Fruit fly (Drosophila melanogaster) whole organism, wandering third instar larva: ENCODE data around the gene DEF8.

Source experiments
- CG32264 ChIP-seq: fragments of 200-800 bp; sonication (Bioruptor generic); optimal IDR thresholded peaks from 2 replicates; lab custom pipeline; 2016; ENCODE audit warnings: missing biosample characterization, missing genetic modification characterization
- CG9705 ChIP-seq: fragments of 200-800 bp; sonication (Bioruptor generic); optimal IDR thresholded peaks from 2 replicates; lab custom pipeline; 2018; ENCODE audit warnings: missing biosample characterization, mild to moderate bottlenecking, missing genetic modification characterization
- CrebA ChIP-seq: fragments of 200-800 bp; sonication (Bioruptor generic); optimal IDR thresholded peaks from 2 replicates; lab custom pipeline; 2016; ENCODE audit warnings: missing biosample characterization, mild to moderate bottlenecking, missing genetic modification characterization, borderline replicate concordance
- Dif ChIP-seq: fragments of 200-275, 200-300 bp; sonication (Bioruptor generic); optimal IDR thresholded peaks from 2 replicates; lab custom pipeline; 2018; ENCODE audit warnings: missing biosample characterization, missing genetic modification characterization; ENCODE audit not compliant: partially characterized antibody
- GATAd ChIP-seq: sonication (Bioruptor generic); optimal IDR thresholded peaks from 2 replicates; lab custom pipeline; 2016; ENCODE audit warnings: missing biosample characterization, missing genetic modification characterization
- Hr78 ChIP-seq: fragments of >200 bp; optimal IDR thresholded peaks from 2 replicates; lab custom pipeline; 2017; ENCODE audit warnings: missing biosample characterization, missing genetic modification characterization
- Hr83 ChIP-seq: fragments of 200-300 bp; sonication (Bioruptor generic); optimal IDR thresholded peaks from 2 replicates; lab custom pipeline; 2016; ENCODE audit warnings: missing biosample characterization, mild to moderate bottlenecking, missing genetic modification characterization, moderate library complexity; ENCODE audit not compliant: poor library complexity, severe bottlenecking
- Jra ChIP-seq: sonication (Bioruptor generic); optimal IDR thresholded peaks from 2 replicates; lab custom pipeline; 2016; ENCODE audit warnings: missing biosample characterization, missing genetic modification characterization
- Mio ChIP-seq: sonication (Bioruptor generic); optimal IDR thresholded peaks from 2 replicates; lab custom pipeline; 2016; ENCODE audit warnings: missing biosample characterization, missing genetic modification characterization
- Myc ChIP-seq: fragments of >200 bp; optimal IDR thresholded peaks from 2 replicates; lab custom pipeline; 2017
- N ChIP-seq: fragments of >200 bp; optimal IDR thresholded peaks from 2 replicates; lab custom pipeline; 2018; ENCODE audit warnings: missing biosample characterization, missing external identifiers, missing genetic modification characterization
- OdsH ChIP-seq: fragments of 200-800 bp; sonication (Bioruptor generic); optimal IDR thresholded peaks from 2 replicates; lab custom pipeline; 2016; ENCODE audit warnings: missing biosample characterization, mild to moderate bottlenecking, missing genetic modification characterization
- Rel ChIP-seq, 2 experiments: fragments of 200-800 bp; sonication (Bioruptor generic) in 1 of 2; optimal IDR thresholded peaks; 2 replicates in 1 of 2; 3 replicates in 1 of 2; lab custom pipeline; 2016 to 2019; ENCODE audit warnings: mild to moderate bottlenecking in 2 of 2, missing biosample characterization in 2 of 2, missing genetic modification characterization in 2 of 2, moderate library complexity in 1 of 2
- Vsx2 ChIP-seq: fragments of 200-300, 225-300 bp; sonication (Bioruptor generic); optimal IDR thresholded peaks from 2 replicates; lab custom pipeline; 2018; ENCODE audit warnings: missing biosample characterization, missing genetic modification characterization; ENCODE audit not compliant: partially characterized antibody
- br ChIP-seq: fragments of 200-800 bp; sonication (Bioruptor generic); optimal IDR thresholded peaks from 2 replicates; lab custom pipeline; 2016; ENCODE audit warnings: missing biosample characterization, missing genetic modification characterization
- brk ChIP-seq: fragments of 200-800 bp; sonication (Bioruptor generic); optimal IDR thresholded peaks from 2 replicates; lab custom pipeline; 2016; ENCODE audit warnings: missing biosample characterization, mild to moderate bottlenecking, missing genetic modification characterization
- dl ChIP-seq, 2 experiments: fragments of 175-275, 200-275 bp in 1 of 2; fragments of 200-275 bp in 1 of 2; sonication (Bioruptor generic); optimal IDR thresholded peaks; lab custom pipeline; 2018; ENCODE audit warnings: mild to moderate bottlenecking in 2 of 2, missing biosample characterization in 2 of 2, missing genetic modification characterization in 2 of 2, moderate library complexity in 2 of 2; ENCODE audit not compliant: partially characterized antibody in 2 of 2, insufficient read depth in 1 of 2
- dmrt93B ChIP-seq: fragments of 200-800 bp; sonication (Bioruptor generic); optimal IDR thresholded peaks from 2 replicates; lab custom pipeline; 2018; ENCODE audit warnings: missing biosample characterization, mild to moderate bottlenecking, missing genetic modification characterization
- dsf ChIP-seq: sonication (Bioruptor generic); optimal IDR thresholded peaks from 2 replicates; lab custom pipeline; 2016; ENCODE audit warnings: missing biosample characterization, missing genetic modification characterization, borderline replicate concordance
- ey ChIP-seq: fragments of 200-800 bp; sonication (Bioruptor generic); optimal IDR thresholded peaks from 2 replicates; lab custom pipeline; 2016; ENCODE audit warnings: missing biosample characterization, missing genetic modification characterization
- fru ChIP-seq: fragments of 200-800 bp; sonication (Bioruptor generic); optimal IDR thresholded peaks from 3 replicates; lab custom pipeline; 2016; ENCODE audit warnings: missing biosample characterization, mild to moderate bottlenecking, missing genetic modification characterization
- jim ChIP-seq: fragments of 175-275, 200-325 bp; sonication (Bioruptor generic); optimal IDR thresholded peaks from 2 replicates; lab custom pipeline; 2016; ENCODE audit warnings: missing biosample characterization, mild to moderate bottlenecking, missing genetic modification characterization
- lola ChIP-seq: fragments of >200 bp; optimal IDR thresholded peaks from 2 replicates; lab custom pipeline; 2017; ENCODE audit warnings: missing biosample characterization, missing genetic modification characterization
- psq ChIP-seq: fragments of 200-800 bp; sonication (Bioruptor generic); optimal IDR thresholded peaks from 3 replicates; lab custom pipeline; 2017; ENCODE audit warnings: missing biosample characterization, mild to moderate bottlenecking, missing genetic modification characterization, moderate library complexity
- sage ChIP-seq: fragments of 200-800 bp; sonication (Bioruptor generic); optimal IDR thresholded peaks from 2 replicates; lab custom pipeline; 2016; ENCODE audit warnings: missing biosample characterization, mild to moderate bottlenecking, missing genetic modification characterization
- sv ChIP-seq: fragments of 200-800 bp; sonication (Bioruptor generic); optimal IDR thresholded peaks from 3 replicates; lab custom pipeline; 2016; ENCODE audit warnings: missing biosample characterization, missing genetic modification characterization
- tai ChIP-seq: sonication (Bioruptor generic); optimal IDR thresholded peaks from 2 replicates; lab custom pipeline; 2016; ENCODE audit warnings: missing biosample characterization, missing genetic modification characterization
- usp ChIP-seq: fragments of >200 bp; optimal IDR thresholded peaks from 2 replicates; lab custom pipeline; 2017; ENCODE audit warnings: missing biosample characterization, missing genetic modification characterization
- woc ChIP-seq: sonication (Bioruptor generic); optimal IDR thresholded peaks from 2 replicates; lab custom pipeline; 2016; ENCODE audit warnings: missing biosample characterization, mild to moderate bottlenecking, missing genetic modification characterization

The DEF8 gene

DNA sequence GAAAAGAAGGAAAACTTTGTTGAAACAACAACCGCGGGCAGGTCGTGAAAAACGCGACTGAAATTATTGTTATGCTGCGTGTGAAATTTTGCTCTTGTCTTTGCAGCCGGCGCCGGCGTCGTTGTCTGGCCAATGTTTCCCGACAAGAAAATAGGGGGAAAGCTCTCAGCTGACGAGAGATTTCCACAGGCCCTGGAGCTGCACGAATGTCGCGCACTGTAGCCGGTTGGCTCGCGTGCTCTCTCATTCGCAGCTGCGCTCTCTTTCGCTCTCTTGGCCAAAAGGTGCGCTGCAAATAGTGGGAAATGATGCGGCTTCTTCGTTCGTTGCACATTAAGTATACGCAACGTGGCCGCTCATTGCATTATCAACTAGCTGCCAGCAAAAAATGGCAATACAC, 31.7 kb downstream of the DEF8 start, which contains the start of gene CG9760:
Gene CG9760 (minus strand): TSS at position 43 of the 400 bp plus-strand sequence.
- TF ChIP-seq Myc (no peak), Dif (GFP tag; lab: Kevin White, UChicago) (no peak), Mio (GFP tag; lab: Kevin White, UChicago) (no peak), OdsH (GFP tag; lab: Kevin White, UChicago) (no peak), Hr83 (GFP tag; lab: Kevin White, UChicago) (no peak), fru (GFP tag; lab: Kevin White, UChicago) (no peak), brk (no peak), Vsx2 (GFP tag; lab: Kevin White, UChicago) (no peak), sage (GFP tag; lab: Kevin White, UChicago) (no peak), br (no peak), dmrt93B (no peak), CrebA (GFP tag; lab: Kevin White, UChicago) (no peak), usp (GFP tag; lab: Kevin White, UChicago) (no peak), dsf (GFP tag; lab: Kevin White, UChicago) (no peak), Hr78 (GFP tag; lab: Kevin White, UChicago) (no peak), CG9705 (no peak)
- TF ChIP-seq, all 38 proteins: peak for 0

dm6 chr3L:12175382-12175781, 43.4 kb downstream of the DEF8 start, which contains the start of gene Rh7:
Gene Rh7 (minus strand): TSS chr3L:12175482.
- no peak for TF ChIP-seq Mio (GFP tag; lab: Kevin White, UChicago)
- no peak for TF ChIP-seq CG32264
- no peak for TF ChIP-seq dmrt93B
- TF ChIP-seq sv (GFP tag; lab: Kevin White, UChicago) = no peak
- no peak for TF ChIP-seq dsf (GFP tag; lab: Kevin White, UChicago)
- no peak for TF ChIP-seq N (GFP tag; lab: Kevin White, UChicago)
- TF ChIP-seq lola (GFP tag; lab: Kevin White, UChicago) = no peak
- no peak for TF ChIP-seq Jra
- TF ChIP-seq psq (GFP tag; lab: Kevin White, UChicago) = no peak
- no peak for TF ChIP-seq CrebA (GFP tag; lab: Kevin White, UChicago)
- TF ChIP-seq tai (GFP tag; lab: Kevin White, UChicago) = no peak
- TF ChIP-seq GATAd (GFP tag; lab: Kevin White, UChicago) = no peak
- no peak for TF ChIP-seq brk
- no peak for TF ChIP-seq woc (GFP tag; lab: Kevin White, UChicago)
- TF ChIP-seq dl (GFP tag; optimal IDR thresholded peaks at IDR 0.05; lab: Kevin White, UChicago; ENCODE audit: insufficient read depth in 1 of 2, partially characterized antibody in 2 of 2) = no peak
- TF ChIP-seq Myc = no peak
- TF ChIP-seq fru (GFP tag; lab: Kevin White, UChicago) = no peak
- TF ChIP-seq ey (GFP tag; lab: Kevin White, UChicago) = no peak
- TF ChIP-seq sage (GFP tag; lab: Kevin White, UChicago) = no peak

- TF ChIP-seq dl (GFP tag; optimal IDR thresholded peaks at IDR 0.05; lab: Kevin White, UChicago; ENCODE audit: insufficient read depth in 1 of 2, partially characterized antibody in 2 of 2) (no peak), jim (no peak), Hr83 (GFP tag; lab: Kevin White, UChicago) (no peak), N (GFP tag; lab: Kevin White, UChicago) (no peak), sv (GFP tag; lab: Kevin White, UChicago) (no peak), fru (GFP tag; lab: Kevin White, UChicago) (no peak), GATAd (GFP tag; lab: Kevin White, UChicago) (no peak), CG32264 (no peak), Dif (GFP tag; lab: Kevin White, UChicago) (no peak), psq (GFP tag; lab: Kevin White, UChicago) (no peak)
Observed at dm6 chr3L:12177301-12177700, 45.4 kb downstream of the DEF8 start, which contains the start of gene CAH2. Gene CAH2 (plus strand): TSS chr3L:12177601.

DNA sequence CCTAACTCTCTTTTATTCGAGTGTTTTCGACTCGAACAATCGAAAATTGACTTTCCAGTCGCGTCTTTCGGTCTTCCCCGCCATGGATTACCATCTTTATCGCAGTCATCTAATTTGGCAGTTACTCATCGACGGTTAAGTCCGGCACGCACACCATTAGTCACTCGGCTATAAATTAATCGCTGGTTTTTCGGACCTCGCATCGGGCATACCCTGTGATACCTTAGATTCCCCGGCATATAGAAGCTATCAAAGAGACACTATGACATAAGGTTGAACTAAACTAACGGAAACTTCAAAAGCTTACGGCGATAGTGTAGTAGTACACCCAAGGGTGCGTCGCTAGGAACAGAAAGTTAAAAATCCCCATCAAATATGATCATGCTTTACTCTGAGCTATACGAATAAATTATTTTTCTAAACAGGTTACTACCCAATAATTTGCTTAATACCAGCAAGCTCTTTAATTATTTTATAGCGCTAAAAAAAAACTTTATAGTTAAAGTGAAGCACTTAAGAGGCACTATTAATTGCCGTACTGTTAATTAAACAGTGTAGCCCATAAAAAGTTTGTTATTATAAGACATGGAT, 47.0 kb downstream of the DEF8 start:
- no peak for TF ChIP-seq sage (GFP tag; lab: Kevin White, UChicago)
- TF ChIP-seq Rel (GFP tag; optimal IDR thresholded peaks at IDR 0.05; lab: Kevin White, UChicago) = no peak
- peak; percentile 30 for TF ChIP-seq Rel (tag; optimal IDR thresholded peaks at IDR 0.05; lab: Kevin White, UChicago)
